Fruit fly (Drosophila melanogaster) whole organism: ENCODE results near the gene yata.

Experiments used
- CG8478 ChIP-seq: fragments of >200 bp; optimal IDR thresholded peaks from 2 replicates; lab custom pipeline; 2018; ENCODE audit warnings: inconsistent platforms
- Dll ChIP-seq: fragments of >200 bp; optimal IDR thresholded peaks from 2 replicates; lab custom pipeline; 2017
- EcR ChIP-seq, 2 experiments: fragments of >200 bp; optimal IDR thresholded peaks; 2 replicates each; lab custom pipeline; 2017; ENCODE audit warnings: missing biosample characterization in 2 of 2, missing genetic modification characterization in 2 of 2, missing genetic modification reagents in 2 of 2
- psq ChIP-seq: fragments of >200 bp; optimal IDR thresholded peaks from 2 replicates; lab custom pipeline; 2017
- usp ChIP-seq: fragments of >200 bp; optimal IDR thresholded peaks from 2 replicates; lab custom pipeline; 2017; ENCODE audit warnings: missing biosample characterization, missing genetic modification characterization, mixed read lengths

DNA sequence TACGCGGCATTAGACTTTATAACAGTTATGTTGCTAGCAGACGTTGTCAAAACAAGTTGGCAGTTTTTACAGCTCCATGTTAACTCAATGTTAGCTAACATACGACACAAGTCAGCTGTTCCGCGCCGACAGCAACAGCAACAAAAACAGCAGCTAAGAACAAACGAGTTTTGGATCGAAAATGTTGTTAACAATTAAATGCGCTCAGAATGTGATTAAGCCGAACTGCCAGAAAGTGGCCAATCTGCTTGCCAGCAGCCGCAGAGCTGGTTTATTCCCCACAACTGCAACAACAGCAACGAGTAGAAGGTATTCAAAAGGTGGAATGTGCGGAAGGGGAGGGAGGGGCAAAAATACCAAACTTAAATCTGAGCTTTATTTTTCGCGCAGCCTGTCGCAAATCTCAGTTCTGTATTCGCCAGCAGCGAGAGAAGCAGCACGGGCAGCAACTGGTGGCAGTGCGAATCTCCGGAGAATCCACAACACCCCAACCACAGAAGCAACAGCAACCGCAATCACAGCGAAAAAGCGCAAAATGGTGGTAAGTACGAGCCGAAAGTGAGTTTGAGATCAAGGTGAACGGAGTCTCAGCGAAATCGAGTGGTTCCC, 25.9 kb upstream of the yata start, which contains the start of gene Pcd:
- no peak for TF ChIP-seq usp (GFP tag; lab: Kevin White, UChicago)
- no peak for TF ChIP-seq psq (lab: Kevin White, UChicago)
- TF ChIP-seq Dll (lab: Kevin White, UChicago): no peak
- TF ChIP-seq EcR (GFP tag; optimal IDR thresholded peaks at IDR 0.05; lab: Kevin White, UChicago): no peak
- no peak for TF ChIP-seq CG8478 (lab: Kevin White, UChicago)
